Fruit fly (Drosophila melanogaster) whole organism, embryonic: ENCODE measurements around the gene Stat92E.

Source experiments
- Aef1 ChIP-seq: fragments of 200-800 bp; sonication (Bioruptor generic); IDR thresholded peaks from 3 replicates; pipeline ENCODE4 v1.3.6; 2022; ENCODE audit warnings: missing biosample characterization, missing genetic modification characterization
- Atf6 ChIP-seq: fragments of 200-800 bp; sonication (Bioruptor generic); IDR thresholded peaks from 2 replicates; pipeline ENCODE4 v1.3.6; 2022; ENCODE audit warnings: missing biosample characterization, missing genetic modification characterization
- CG10267 ChIP-seq: fragments of 200-800 bp; sonication (Bioruptor generic); optimal IDR thresholded peaks from 2 replicates; lab custom pipeline; 2018; ENCODE audit warnings: missing biosample characterization, mild to moderate bottlenecking, missing genetic modification characterization, moderate library complexity
- CG11695 ChIP-seq: fragments of 200-800 bp; sonication (Bioruptor generic); IDR thresholded peaks from 3 replicates; pipeline ENCODE4 v1.3.6; 2022; ENCODE audit warnings: missing biosample characterization, missing genetic modification characterization
- CG14860 ChIP-seq: fragments of 200-800 bp; sonication (Bioruptor generic); IDR thresholded peaks from 3 replicates; pipeline ENCODE4 v1.3.6; 2022; ENCODE audit warnings: missing biosample characterization, missing genetic modification characterization; ENCODE audit not compliant: partially characterized antibody
- CG16813 ChIP-seq: fragments of 200-800 bp; sonication (Bioruptor generic); IDR thresholded peaks from 3 replicates; pipeline ENCODE4 v1.3.6; 2022; ENCODE audit warnings: missing biosample characterization, missing genetic modification characterization; ENCODE audit not compliant: partially characterized antibody
- CG16815 ChIP-seq: fragments of 200-800 bp; sonication (Bioruptor generic); optimal IDR thresholded peaks from 3 replicates; lab custom pipeline; 2017; ENCODE audit warnings: missing biosample characterization, mild to moderate bottlenecking, missing genetic modification characterization
- CG17568 ChIP-seq: fragments of 200-800 bp; sonication (Bioruptor generic); optimal IDR thresholded peaks from 2 replicates; lab custom pipeline; 2018; ENCODE audit warnings: missing biosample characterization, mild to moderate bottlenecking, missing genetic modification characterization, moderate library complexity
- CG17612 ChIP-seq: fragments of 200-800 bp; sonication (Bioruptor generic); IDR thresholded peaks from 2 replicates; pipeline ENCODE4 v1.3.6; 2022; ENCODE audit warnings: missing biosample characterization, missing genetic modification characterization
- CG18619 ChIP-seq: fragments of 200-800 bp; sonication (Bioruptor generic); optimal IDR thresholded peaks from 3 replicates; lab custom pipeline; 2017; ENCODE audit warnings: missing biosample characterization, mild to moderate bottlenecking, missing genetic modification characterization
- CG30403 ChIP-seq: fragments of 200-800 bp; sonication (Bioruptor generic); optimal IDR thresholded peaks from 3 replicates; lab custom pipeline; 2016; ENCODE audit warnings: missing biosample characterization, missing genetic modification characterization
- CG30431 ChIP-seq: fragments of 200-800 bp; sonication (Bioruptor generic); optimal IDR thresholded peaks from 2 replicates; lab custom pipeline; 2017; ENCODE audit warnings: missing biosample characterization, missing genetic modification characterization
- CG31365 ChIP-seq: fragments of 200-800 bp; sonication (Bioruptor generic); optimal IDR thresholded peaks from 2 replicates; lab custom pipeline; 2018; ENCODE audit warnings: missing biosample characterization, mild to moderate bottlenecking, missing genetic modification characterization
- CG32532 ChIP-seq: fragments of 200-800 bp; sonication (Bioruptor generic); IDR thresholded peaks from 2 replicates; pipeline ENCODE4 v1.3.6; 2022; ENCODE audit warnings: missing biosample characterization, missing genetic modification characterization
- CG33213 ChIP-seq: fragments of 200-800 bp; sonication (Bioruptor generic); optimal IDR thresholded peaks from 3 replicates; lab custom pipeline; 2016; ENCODE audit warnings: missing biosample characterization, missing genetic modification characterization
- CG7271 ChIP-seq: fragments of 200-800 bp; sonication (Bioruptor generic); optimal IDR thresholded peaks from 2 replicates; lab custom pipeline; 2018; ENCODE audit warnings: missing biosample characterization, mild to moderate bottlenecking, missing genetic modification characterization, moderate library complexity
- CG7556 ChIP-seq: fragments of 200-800 bp; sonication (Bioruptor generic); optimal IDR thresholded peaks from 2 replicates; lab custom pipeline; 2017; ENCODE audit warnings: missing biosample characterization, mild to moderate bottlenecking, missing genetic modification characterization
- CG8359 ChIP-seq: fragments of 200-800 bp; sonication (Bioruptor generic); optimal IDR thresholded peaks from 2 replicates; lab custom pipeline; 2017; ENCODE audit warnings: missing biosample characterization, mild to moderate bottlenecking, missing genetic modification characterization, borderline replicate concordance
- CoRest ChIP-seq: fragments of 200-800 bp; sonication (Bioruptor generic); optimal IDR thresholded peaks from 3 replicates; lab custom pipeline; 2018; ENCODE audit warnings: missing biosample characterization, mild to moderate bottlenecking, missing genetic modification characterization, moderate library complexity
- CrebB ChIP-seq: fragments of 200-800 bp; sonication (Bioruptor generic); optimal IDR thresholded peaks from 3 replicates; lab custom pipeline; 2018; ENCODE audit warnings: missing biosample characterization, mild to moderate bottlenecking, missing genetic modification characterization
- D19B ChIP-seq: fragments of 200-800 bp; sonication (Bioruptor generic); optimal IDR thresholded peaks from 2 replicates; lab custom pipeline; 2017; ENCODE audit warnings: missing biosample characterization, mild to moderate bottlenecking, missing genetic modification characterization
- Dad ChIP-seq: fragments of 200-800 bp; sonication (Bioruptor generic); optimal IDR thresholded peaks from 3 replicates; lab custom pipeline; 2016; ENCODE audit warnings: missing biosample characterization, missing genetic modification characterization
- Dref ChIP-seq: fragments of 200-800 bp; sonication (Bioruptor generic); IDR thresholded peaks from 2 replicates; pipeline ENCODE4 v1.3.6; 2022; ENCODE audit warnings: missing biosample characterization, missing genetic modification characterization
- E2f2 ChIP-seq: fragments of 200-800 bp; sonication (Bioruptor generic); IDR thresholded peaks from 2 replicates; pipeline ENCODE4 v1.3.6; 2022; ENCODE audit warnings: missing biosample characterization, missing genetic modification characterization
- HmgD ChIP-seq: fragments of 200-800 bp; sonication (Bioruptor generic); optimal IDR thresholded peaks from 3 replicates; lab custom pipeline; 2016; ENCODE audit warnings: missing biosample characterization, missing genetic modification characterization
- Hsf ChIP-seq: fragments of 200-800 bp; sonication (Bioruptor generic); optimal IDR thresholded peaks from 3 replicates; lab custom pipeline; 2016; ENCODE audit warnings: missing biosample characterization, missing genetic modification characterization
- NK7.1 ChIP-seq: fragments of 200-800 bp; sonication (Bioruptor generic); optimal IDR thresholded peaks from 3 replicates; lab custom pipeline; 2016; ENCODE audit warnings: missing biosample characterization, missing genetic modification characterization
- Nf-YA ChIP-seq: fragments of 200-800 bp; sonication (Bioruptor generic); IDR thresholded peaks from 2 replicates; pipeline ENCODE4 v1.3.6; 2022; ENCODE audit warnings: missing biosample characterization, missing genetic modification characterization
- btn ChIP-seq: fragments of 200-800 bp; sonication (Bioruptor generic); optimal IDR thresholded peaks from 2 replicates; lab custom pipeline; 2016; ENCODE audit warnings: missing biosample characterization, missing genetic modification characterization
- croc ChIP-seq: fragments of 200-800 bp; sonication (Bioruptor generic); conservative IDR thresholded peaks from 3 replicates; pipeline ENCODE4 v1.3.6; 2022; ENCODE audit warnings: missing biosample characterization, missing genetic modification characterization
- da ChIP-seq: fragments of 200-800 bp; sonication (Bioruptor generic); optimal IDR thresholded peaks from 2 replicates; lab custom pipeline; 2016; ENCODE audit warnings: missing biosample characterization, missing genetic modification characterization
- dmrt11E ChIP-seq: fragments of 200-800 bp; sonication (Bioruptor generic); optimal IDR thresholded peaks from 3 replicates; lab custom pipeline; 2018; ENCODE audit warnings: missing biosample characterization, mild to moderate bottlenecking, missing genetic modification characterization, moderate library complexity
- en ChIP-seq: fragments of 200-800 bp; sonication (Bioruptor generic); optimal IDR thresholded peaks from 2 replicates; lab custom pipeline; 2016; ENCODE audit warnings: missing biosample characterization, missing genetic modification characterization
- eyg ChIP-seq: fragments of 200-800 bp; sonication (Bioruptor generic); optimal IDR thresholded peaks from 3 replicates; lab custom pipeline; 2016; ENCODE audit warnings: missing biosample characterization, missing genetic modification characterization
- ftz-f1 ChIP-seq: fragments of 200-800 bp; sonication (Bioruptor generic); optimal IDR thresholded peaks from 2 replicates; lab custom pipeline; 2016; ENCODE audit warnings: missing biosample characterization, missing genetic modification characterization
- gem ChIP-seq: fragments of 200-800 bp; sonication (Bioruptor generic); optimal IDR thresholded peaks from 2 replicates; lab custom pipeline; 2019; ENCODE audit warnings: missing biosample characterization, mild to moderate bottlenecking, missing genetic modification characterization, moderate library complexity
- jumu ChIP-seq: fragments of 200-800 bp; sonication (Bioruptor generic); optimal IDR thresholded peaks from 3 replicates; lab custom pipeline; 2016; ENCODE audit warnings: missing biosample characterization, missing genetic modification characterization
- lab ChIP-seq: fragments of 200-800 bp; sonication (Bioruptor generic); optimal IDR thresholded peaks from 3 replicates; lab custom pipeline; 2017; ENCODE audit warnings: missing biosample characterization, missing genetic modification characterization, mild to moderate bottlenecking, moderate library complexity, missing genetic modification reagents
- luna ChIP-seq: fragments of 200-800 bp; sonication (Bioruptor generic); optimal IDR thresholded peaks from 2 replicates; lab custom pipeline; 2016; ENCODE audit warnings: missing biosample characterization, missing genetic modification characterization
- maf-S ChIP-seq: fragments of 200-800 bp; sonication (Bioruptor generic); optimal IDR thresholded peaks from 2 replicates; lab custom pipeline; 2016; ENCODE audit warnings: missing biosample characterization, missing genetic modification characterization
- mld ChIP-seq: fragments of 200-800 bp; sonication (Bioruptor generic); IDR thresholded peaks from 3 replicates; pipeline ENCODE4 v1.3.6; 2022; ENCODE audit warnings: missing biosample characterization, missing genetic modification characterization; ENCODE audit not compliant: partially characterized antibody
- odd ChIP-seq: fragments of 200-800 bp; sonication (Bioruptor generic); optimal IDR thresholded peaks from 2 replicates; lab custom pipeline; 2017; ENCODE audit warnings: missing biosample characterization, mild to moderate bottlenecking, missing genetic modification characterization
- onecut ChIP-seq: fragments of 200-800 bp; sonication (Bioruptor generic); IDR thresholded peaks from 2 replicates; pipeline ENCODE4 v1.3.6; 2022; ENCODE audit warnings: missing biosample characterization, missing genetic modification characterization
- pho ChIP-seq: fragments of 200-800 bp; sonication (Bioruptor generic); optimal IDR thresholded peaks from 2 replicates; lab custom pipeline; 2016; ENCODE audit warnings: missing biosample characterization, missing genetic modification characterization
- salm ChIP-seq: fragments of 200-800 bp; sonication (Bioruptor generic); optimal IDR thresholded peaks from 2 replicates; lab custom pipeline; 2018; ENCODE audit warnings: missing biosample characterization, mild to moderate bottlenecking, missing genetic modification characterization
- schlank ChIP-seq: fragments of 200-800 bp; sonication (Bioruptor generic); optimal IDR thresholded peaks from 2 replicates; lab custom pipeline; 2018; ENCODE audit warnings: missing biosample characterization, mild to moderate bottlenecking, missing genetic modification characterization
- scrt ChIP-seq: fragments of 200-800 bp; sonication (Bioruptor generic); optimal IDR thresholded peaks from 2 replicates; lab custom pipeline; 2018; ENCODE audit warnings: missing biosample characterization, mild to moderate bottlenecking, missing genetic modification characterization, moderate library complexity
- sens-2 ChIP-seq: fragments of 200-800 bp; sonication (Bioruptor generic); IDR thresholded peaks from 2 replicates; pipeline ENCODE4 v1.3.6; 2022; ENCODE audit warnings: missing biosample characterization, missing genetic modification characterization
- trem ChIP-seq: fragments of 200-800 bp; optimal IDR thresholded peaks from 3 replicates; lab custom pipeline; 2019; ENCODE audit warnings: missing biosample characterization, mild to moderate bottlenecking, missing genetic modification characterization, moderate library complexity
- usp ChIP-seq: fragments of >200 bp; optimal IDR thresholded peaks from 2 replicates; lab custom pipeline; 2017; ENCODE audit warnings: missing biosample characterization, missing genetic modification characterization
- zen ChIP-seq: fragments of 200-800 bp; sonication (Bioruptor generic); optimal IDR thresholded peaks from 3 replicates; lab custom pipeline; 2018; ENCODE audit warnings: missing biosample characterization, mild to moderate bottlenecking, missing genetic modification characterization, moderate library complexity
- zen2 ChIP-seq: fragments of 200-800 bp; sonication (Bioruptor generic); IDR thresholded peaks from 3 replicates; pipeline ENCODE4 v1.3.6; 2022; ENCODE audit warnings: missing biosample characterization, missing genetic modification characterization; ENCODE audit not compliant: partially characterized antibody

Stat92E gene

dm6 chr3R:20555023-20555422 is 2.9 kb upstream of the Stat92E start (continued):
- TF ChIP-seq Dref (GFP tag; lab: Robert Waterston, UW) (no peak), eyg (GFP tag; lab: Kevin White, UChicago) (no peak), trem (tag; lab: Kevin White, UChicago) (peak; percentile 2), onecut (GFP tag; lab: Robert Waterston, UW) (peak; percentile 44), zen2 (GFP tag; lab: Robert Waterston, UW) (no peak), gem (tag; lab: Kevin White, UChicago) (peak; percentile 72), CG7556 (GFP tag; lab: Kevin White, UChicago) (peak; percentile 27), CG8359 (GFP tag; lab: Kevin White, UChicago) (no peak), btn (GFP tag; lab: Kevin White, UChicago) (no peak), lab (GFP tag; lab: Kevin White, UChicago) (peak; percentile 89), Atf6 (peak; percentile 78), dmrt11E (no peak), da (GFP tag; lab: Kevin White, UChicago) (no peak), CG33213 (no peak), HmgD (GFP tag; lab: Kevin White, UChicago) (no peak), mld (GFP tag; lab: Robert Waterston, UW) (no peak), CG32532 (GFP tag; lab: Robert Waterston, UW) (peak; percentile 86), luna (no peak), CG18619 (no peak), CG30403 (GFP tag; lab: Kevin White, UChicago) (peak; percentile 23), Hsf (GFP tag; lab: Kevin White, UChicago) (no peak), CG17612 (GFP tag; lab: Robert Waterston, UW) (no peak), CG30431 (no peak), CG11695 (GFP tag; lab: Robert Waterston, UW) (peak; percentile 82), NK7.1 (GFP tag; lab: Kevin White, UChicago) (no peak), jumu (no peak), pho (GFP tag; lab: Kevin White, UChicago) (no peak), en (no peak), D19B (GFP tag; lab: Kevin White, UChicago) (peak; percentile 73), CG31365 (tag; lab: Kevin White, UChicago) (peak; percentile 40), CG14860 (GFP tag; lab: Robert Waterston, UW) (no peak), croc (GFP tag; lab: Robert Waterston, UW) (no peak; the same call in 2 of the 3 replicates), Dad (no peak), maf-S (GFP tag; lab: Kevin White, UChicago) (no peak), CG16813 (no peak), Nf-YA (GFP tag; lab: Robert Waterston, UW) (no peak), Aef1 (GFP tag; lab: Robert Waterston, UW) (peak; percentile 60), CrebB (tag; lab: Kevin White, UChicago) (no peak), odd (no peak), E2f2 (GFP tag; lab: Robert Waterston, UW) (no peak), zen (tag; lab: Kevin White, UChicago) (no peak), schlank (tag; lab: Kevin White, UChicago) (no peak), sens-2 (GFP tag; lab: Robert Waterston, UW) (peak; percentile 7; the same call in 1 of the 2 replicates), CG17568 (GFP tag; lab: Kevin White, UChicago) (no peak), salm (tag; lab: Kevin White, UChicago) (no peak), scrt (GFP tag; lab: Kevin White, UChicago) (peak; percentile 70), CG7271 (tag; lab: Kevin White, UChicago) (no peak), CG16815 (no peak), ftz-f1 (no peak), usp (GFP tag; lab: Kevin White, UChicago) (no peak), CoRest (no peak), CG10267 (no peak)
